Fruit fly (Drosophila melanogaster) whole organism, embryonic: ENCODE measurements around the gene CG43116.

Source experiments
- CG10209 ChIP-seq: fragments of 200-800 bp; sonication (Bioruptor generic); optimal IDR thresholded peaks from 3 replicates; lab custom pipeline; 2017; ENCODE audit warnings: missing biosample characterization, mild to moderate bottlenecking, missing genetic modification characterization, missing genetic modification reagents
- CG11085 ChIP-seq: fragments of 200-800 bp; sonication (Bioruptor generic); IDR thresholded peaks from 2 replicates; pipeline ENCODE4 v1.3.6; 2022; ENCODE audit warnings: missing biosample characterization, missing genetic modification characterization
- CG11723 ChIP-seq: fragments of 200-800 bp; sonication (Bioruptor generic); optimal IDR thresholded peaks from 2 replicates; lab custom pipeline; 2017; ENCODE audit warnings: missing biosample characterization, mild to moderate bottlenecking, missing genetic modification characterization
- CG12236 ChIP-seq: fragments of 200-800 bp; sonication (Bioruptor generic); optimal IDR thresholded peaks from 2 replicates; lab custom pipeline; 2016; ENCODE audit warnings: missing biosample characterization, missing genetic modification characterization
- CG14710 ChIP-seq: fragments of 200-800 bp; sonication (Bioruptor generic); optimal IDR thresholded peaks from 3 replicates; lab custom pipeline; 2019; ENCODE audit warnings: missing biosample characterization, mild to moderate bottlenecking, missing genetic modification characterization, moderate library complexity
- CG17359 ChIP-seq: fragments of 200-800 bp; sonication (Bioruptor generic); optimal IDR thresholded peaks from 3 replicates; lab custom pipeline; 2018; ENCODE audit warnings: missing biosample characterization, mild to moderate bottlenecking, missing genetic modification characterization, moderate library complexity
- CG17568 ChIP-seq: fragments of 200-800 bp; sonication (Bioruptor generic); optimal IDR thresholded peaks from 2 replicates; lab custom pipeline; 2018; ENCODE audit warnings: missing biosample characterization, mild to moderate bottlenecking, missing genetic modification characterization, moderate library complexity
- CG17829 ChIP-seq: fragments of 200-800 bp; optimal IDR thresholded peaks from 2 replicates; lab custom pipeline; 2019; ENCODE audit warnings: missing biosample characterization, mild to moderate bottlenecking, missing genetic modification characterization, moderate library complexity
- CG1832 ChIP-seq: fragments of 200-800 bp; sonication (Bioruptor generic); optimal IDR thresholded peaks from 2 replicates; lab custom pipeline; 2017; ENCODE audit warnings: missing biosample characterization, mild to moderate bottlenecking, missing genetic modification characterization, inconsistent platforms
- CG2199 ChIP-seq: fragments of 200-800 bp; sonication (Bioruptor generic); IDR thresholded peaks from 3 replicates; pipeline ENCODE4 v1.3.6; 2022; ENCODE audit warnings: missing biosample characterization, missing genetic modification characterization
- CG30403 ChIP-seq: fragments of 200-800 bp; sonication (Bioruptor generic); optimal IDR thresholded peaks from 3 replicates; lab custom pipeline; 2016; ENCODE audit warnings: missing biosample characterization, missing genetic modification characterization
- CG32767 ChIP-seq: fragments of 200-800 bp; sonication (Bioruptor generic); IDR thresholded peaks from 2 replicates; pipeline ENCODE4 v1.3.6; 2022; ENCODE audit warnings: missing biosample characterization, missing genetic modification characterization
- CG34422 ChIP-seq: fragments of 200-800 bp; sonication (Bioruptor generic); IDR thresholded peaks from 3 replicates; pipeline ENCODE4 v1.3.6; 2022; ENCODE audit warnings: missing biosample characterization, missing genetic modification characterization
- CG4328 ChIP-seq: fragments of 200-800 bp; sonication (Bioruptor generic); optimal IDR thresholded peaks from 3 replicates; lab custom pipeline; 2017; ENCODE audit warnings: missing biosample characterization, missing genetic modification reagents, missing genetic modification characterization
- CG6254 ChIP-seq: fragments of 200-800 bp; sonication (Bioruptor generic); optimal IDR thresholded peaks from 3 replicates; lab custom pipeline; 2017; ENCODE audit warnings: mild to moderate bottlenecking, missing biosample characterization, missing genetic modification reagents, missing genetic modification characterization
- CG6765 ChIP-seq: fragments of 200-800 bp; sonication (Bioruptor generic); optimal IDR thresholded peaks from 3 replicates; lab custom pipeline; 2017; ENCODE audit warnings: missing biosample characterization, mild to moderate bottlenecking, missing genetic modification characterization
- CHES-1-like ChIP-seq: fragments of 200-800 bp; sonication (Bioruptor generic); optimal IDR thresholded peaks from 2 replicates; lab custom pipeline; 2016; ENCODE audit warnings: missing biosample characterization, missing genetic modification characterization
- D19A ChIP-seq: fragments of 200-800 bp; optimal IDR thresholded peaks from 3 replicates; lab custom pipeline; 2019; ENCODE audit warnings: missing biosample characterization, mild to moderate bottlenecking, missing genetic modification characterization, moderate library complexity
- Dll ChIP-seq: fragments of 200-800 bp; sonication (Bioruptor generic); IDR thresholded peaks from 4 replicates; pipeline ENCODE4 v1.3.6; 2022; ENCODE audit warnings: missing biosample characterization, missing genetic modification characterization; ENCODE audit not compliant: partially characterized antibody
- Elba2 ChIP-seq: fragments of 200-800 bp; sonication (Bioruptor generic); optimal IDR thresholded peaks from 3 replicates; lab custom pipeline; 2016; ENCODE audit warnings: missing biosample characterization, missing genetic modification characterization
- Fer1 ChIP-seq: fragments of 200-800 bp; sonication (Bioruptor generic); optimal IDR thresholded peaks from 2 replicates; lab custom pipeline; 2017; ENCODE audit warnings: missing biosample characterization, mild to moderate bottlenecking, missing genetic modification characterization
- GATAe ChIP-seq: fragments of 200-800 bp; sonication (Bioruptor generic); conservative IDR thresholded peaks from 2 replicates; pipeline ENCODE4 v1.3.6; 2022; ENCODE audit warnings: missing biosample characterization, missing genetic modification characterization
- Hr51 ChIP-seq, 2 experiments: fragments of 200-800 bp; sonication (Bioruptor generic); optimal IDR thresholded peaks; 2 replicates in 1 of 2; 3 replicates in 1 of 2; lab custom pipeline; 2016 to 2018; ENCODE audit warnings: missing biosample characterization in 2 of 2, missing genetic modification characterization in 2 of 2, mild to moderate bottlenecking in 1 of 2, moderate library complexity in 1 of 2
- MESR4 ChIP-seq: fragments of 200-800 bp; sonication (Bioruptor generic); optimal IDR thresholded peaks from 2 replicates; lab custom pipeline; 2018; ENCODE audit warnings: missing biosample characterization, mild to moderate bottlenecking, missing genetic modification characterization, moderate library complexity
- Med ChIP-seq: fragments of 200-800 bp; sonication (Bioruptor generic); peaks from one replicate; lab custom pipeline; 2016; ENCODE audit warnings: missing biosample characterization, missing genetic modification characterization, mild to moderate bottlenecking, inconsistent platforms, moderate library complexity
- NC2α ChIP-seq: fragments of 200-800 bp; sonication (Bioruptor generic); optimal IDR thresholded peaks from 2 replicates; lab custom pipeline; 2016; ENCODE audit warnings: missing biosample characterization, missing genetic modification characterization
- Opbp ChIP-seq: fragments of 200-800 bp; sonication (Bioruptor generic); IDR thresholded peaks from 3 replicates; pipeline ENCODE4 v1.3.6; 2022; ENCODE audit warnings: missing biosample characterization, missing genetic modification characterization; ENCODE audit not compliant: partially characterized antibody
- PHDP ChIP-seq: fragments of 200-800 bp; sonication (Bioruptor generic); optimal IDR thresholded peaks from 3 replicates; lab custom pipeline; 2018; ENCODE audit warnings: missing biosample characterization, mild to moderate bottlenecking, missing genetic modification characterization, moderate library complexity
- Ssrp ChIP-seq: fragments of 200-800 bp; sonication (Bioruptor generic); optimal IDR thresholded peaks from 2 replicates; lab custom pipeline; 2018; ENCODE audit warnings: missing biosample characterization, mild to moderate bottlenecking, missing genetic modification characterization, moderate library complexity
- Xbp1 ChIP-seq: fragments of 200-800 bp; sonication (Bioruptor generic); optimal IDR thresholded peaks from 3 replicates; lab custom pipeline; 2016; ENCODE audit warnings: missing biosample characterization, mild to moderate bottlenecking, missing genetic modification characterization
- ab ChIP-seq: fragments of 200-800 bp; sonication (Bioruptor generic); optimal IDR thresholded peaks from 2 replicates; lab custom pipeline; 2016; ENCODE audit warnings: missing biosample characterization, missing genetic modification characterization
- bab2 ChIP-seq: fragments of 200-800 bp; sonication (Bioruptor generic); optimal IDR thresholded peaks from 2 replicates; lab custom pipeline; 2016; ENCODE audit warnings: missing biosample characterization, missing genetic modification characterization
- bcd ChIP-seq: fragments of 200-800 bp; sonication (Bioruptor generic); optimal IDR thresholded peaks from 2 replicates; lab custom pipeline; 2017; ENCODE audit warnings: missing biosample characterization, mild to moderate bottlenecking, missing genetic modification characterization
- bigmax ChIP-seq: fragments of 200-800 bp; sonication (Bioruptor generic); optimal IDR thresholded peaks from 2 replicates; lab custom pipeline; 2018; ENCODE audit warnings: missing biosample characterization, mild to moderate bottlenecking, missing genetic modification characterization
- ftz-f1 ChIP-seq: fragments of 200-800 bp; sonication (Bioruptor generic); optimal IDR thresholded peaks from 2 replicates; lab custom pipeline; 2016; ENCODE audit warnings: missing biosample characterization, missing genetic modification characterization
- grn ChIP-seq: fragments of 200-800 bp; sonication (Bioruptor generic); optimal IDR thresholded peaks from 3 replicates; lab custom pipeline; 2017; ENCODE audit warnings: missing biosample characterization, missing genetic modification characterization
- hbn ChIP-seq: fragments of 200-800 bp; sonication (Bioruptor generic); IDR thresholded peaks from 2 replicates; pipeline ENCODE4 v1.3.6; 2022; ENCODE audit warnings: missing biosample characterization, missing genetic modification characterization; ENCODE audit not compliant: partially characterized antibody
- hkb ChIP-seq, 2 experiments: fragments of 200-800 bp in 1 of 2; fragments of >200 bp in 1 of 2; sonication (Bioruptor generic) in 1 of 2; IDR thresholded peaks in 1 of 2; optimal IDR thresholded peaks in 1 of 2; 2 replicates each; pipeline versions ENCODE4 v1.3.6 to Lab custom; 2017 to 2022; ENCODE audit warnings: missing biosample characterization in 1 of 2, missing genetic modification characterization in 1 of 2
- knrl ChIP-seq: fragments of 200-800 bp; sonication (Bioruptor generic); IDR thresholded peaks from 3 replicates; pipeline ENCODE4 v1.3.6; 2022; ENCODE audit warnings: missing biosample characterization, missing genetic modification characterization; ENCODE audit not compliant: partially characterized antibody
- p53 ChIP-seq: fragments of 200-800 bp; sonication (Bioruptor generic); optimal IDR thresholded peaks from 2 replicates; lab custom pipeline; 2016; ENCODE audit warnings: missing biosample characterization, missing genetic modification characterization
- pros ChIP-seq: fragments of 200-800 bp; sonication (Bioruptor generic); optimal IDR thresholded peaks from 3 replicates; lab custom pipeline; 2019; ENCODE audit warnings: missing biosample characterization, mild to moderate bottlenecking, missing genetic modification characterization, moderate library complexity
- schlank ChIP-seq: fragments of 200-800 bp; sonication (Bioruptor generic); optimal IDR thresholded peaks from 2 replicates; lab custom pipeline; 2018; ENCODE audit warnings: missing biosample characterization, mild to moderate bottlenecking, missing genetic modification characterization
- sens-2 ChIP-seq: fragments of 200-800 bp; sonication (Bioruptor generic); IDR thresholded peaks from 2 replicates; pipeline ENCODE4 v1.3.6; 2022; ENCODE audit warnings: missing biosample characterization, missing genetic modification characterization
- sim ChIP-seq: fragments of 200-800 bp; sonication (Bioruptor generic); IDR thresholded peaks from 2 replicates; pipeline ENCODE4 v1.3.6; 2022; ENCODE audit warnings: missing biosample characterization, missing genetic modification characterization
- slp2 ChIP-seq: fragments of 200-800 bp; sonication (Bioruptor generic); optimal IDR thresholded peaks from 2 replicates; lab custom pipeline; 2016; ENCODE audit warnings: missing biosample characterization, missing genetic modification characterization
- trem ChIP-seq: fragments of 200-800 bp; optimal IDR thresholded peaks from 3 replicates; lab custom pipeline; 2019; ENCODE audit warnings: missing biosample characterization, mild to moderate bottlenecking, missing genetic modification characterization, moderate library complexity
- usp ChIP-seq: fragments of >200 bp; optimal IDR thresholded peaks from 2 replicates; lab custom pipeline; 2017; ENCODE audit warnings: missing biosample characterization, missing genetic modification characterization
- z ChIP-seq: fragments of 200-800 bp; sonication (Bioruptor generic); IDR thresholded peaks from 3 replicates; pipeline ENCODE4 v1.3.6; 2022; ENCODE audit warnings: missing biosample characterization, missing genetic modification characterization

Gene CG43116

dm6 chr3R:26008892-26009539, 12.2 kb upstream of the CG43116 start (continued):
- TF ChIP-seq CG2199 (GFP tag; lab: Robert Waterston, UW): 0 out of 3 replicates have a peak, but pooled peaks have one; percentile 47
- TF ChIP-seq CG17359 (tag; lab: Kevin White, UChicago): peak; percentile 91
- peak; percentile 60 for TF ChIP-seq CG4328
- TF ChIP-seq trem (tag; lab: Kevin White, UChicago): peak; percentile 88
- TF ChIP-seq CG32767 (GFP tag; lab: Robert Waterston, UW): peak; percentile 83
- TF ChIP-seq CG30403 (GFP tag; lab: Kevin White, UChicago): peak; percentile 92
- peak; percentile 66 for TF ChIP-seq CG6765
- TF ChIP-seq MESR4 (GFP tag; lab: Kevin White, UChicago): peak; percentile 36
- peak; percentile 68 for TF ChIP-seq slp2 (GFP tag; lab: Kevin White, UChicago)
- TF ChIP-seq Hr51 (GFP tag; optimal IDR thresholded peaks at IDR 0.05; lab: Kevin White, UChicago): peak; percentile 72 to 91
- TF ChIP-seq CG14710: peak; percentile 88
- TF ChIP-seq p53 (GFP tag; lab: Kevin White, UChicago): peak; percentile 68
- TF ChIP-seq hbn (GFP tag; lab: Robert Waterston, UW): no peak
- peak; percentile 50 for TF ChIP-seq NC2α (GFP tag; lab: Kevin White, UChicago)
- peak; percentile 80 for TF ChIP-seq CG34422 (GFP tag; lab: Robert Waterston, UW)
- peak; percentile 46 for TF ChIP-seq ab (GFP tag; lab: Kevin White, UChicago)
- TF ChIP-seq schlank (tag; lab: Kevin White, UChicago): peak; percentile 48
- peak; percentile 53; the same call in 1 of the 2 replicates for TF ChIP-seq CG11085 (GFP tag; lab: Robert Waterston, UW)
- TF ChIP-seq CG1832 (GFP tag; lab: Kevin White, UChicago): no peak
- TF ChIP-seq Xbp1 (GFP tag; lab: Kevin White, UChicago): peak; percentile 90
- TF ChIP-seq D19A (tag; lab: Kevin White, UChicago): peak; percentile 89
- peak; percentile 86 for TF ChIP-seq CHES-1-like (GFP tag; lab: Kevin White, UChicago)
- TF ChIP-seq PHDP (tag; lab: Kevin White, UChicago): peak; percentile 91
- TF ChIP-seq sim: peak; percentile 65; the same call in 1 of the 2 replicates
- TF ChIP-seq sens-2 (GFP tag; lab: Robert Waterston, UW): peak; percentile 62; the same call in 1 of the 2 replicates
- peak; percentile 88 for TF ChIP-seq bcd (GFP tag; lab: Kevin White, UChicago)
- peak; percentile 98 for TF ChIP-seq Med (GFP tag; lab: Kevin White, UChicago)
- TF ChIP-seq bigmax (GFP tag; lab: Kevin White, UChicago): no peak
- no peak for TF ChIP-seq hkb (optimal IDR thresholded peaks at IDR 0.05; lab: Kevin White, UChicago)
- TF ChIP-seq hkb (GFP tag; IDR thresholded peaks at IDR 0.05; lab: Robert Waterston, UW): peak; percentile 88
- TF ChIP-seq z (GFP tag; lab: Robert Waterston, UW): no peak
- TF ChIP-seq CG6254: peak; percentile 79
- peak; percentile 88 for TF ChIP-seq bab2 (GFP tag; lab: Kevin White, UChicago)
- no peak for TF ChIP-seq ftz-f1
- peak; percentile 66 for TF ChIP-seq CG12236
- TF ChIP-seq knrl (GFP tag; lab: Robert Waterston, UW): no peak
- no peak for TF ChIP-seq usp
- TF ChIP-seq pros: no peak
- TF ChIP-seq GATAe (GFP tag; lab: Robert Waterston, UW): no peak
- TF ChIP-seq Fer1 (GFP tag; lab: Kevin White, UChicago): peak; percentile 88
- peak; percentile 86 for TF ChIP-seq Ssrp (tag; lab: Kevin White, UChicago)
- TF ChIP-seq grn (GFP tag; lab: Kevin White, UChicago): no peak
- TF ChIP-seq Elba2 (GFP tag; lab: Kevin White, UChicago): peak; percentile 8
- TF ChIP-seq Opbp (GFP tag; lab: Robert Waterston, UW): no peak
- peak; percentile 86 for TF ChIP-seq CG17568 (GFP tag; lab: Kevin White, UChicago)
- peak; percentile 84 for TF ChIP-seq CG10209 (GFP tag; lab: Kevin White, UChicago)
- TF ChIP-seq CG11723 (GFP tag; lab: Kevin White, UChicago): peak; percentile 79
- TF ChIP-seq CG17829 (tag; lab: Kevin White, UChicago): peak; percentile 93
- TF ChIP-seq Dll (GFP tag; lab: Robert Waterston, UW): 0 out of 4 replicates have a peak, but pooled peaks have one; percentile 2
